Worm (Caenorhabditis elegans): ENCODE data around the gene soap-1.

Gene soap-1

DNA sequence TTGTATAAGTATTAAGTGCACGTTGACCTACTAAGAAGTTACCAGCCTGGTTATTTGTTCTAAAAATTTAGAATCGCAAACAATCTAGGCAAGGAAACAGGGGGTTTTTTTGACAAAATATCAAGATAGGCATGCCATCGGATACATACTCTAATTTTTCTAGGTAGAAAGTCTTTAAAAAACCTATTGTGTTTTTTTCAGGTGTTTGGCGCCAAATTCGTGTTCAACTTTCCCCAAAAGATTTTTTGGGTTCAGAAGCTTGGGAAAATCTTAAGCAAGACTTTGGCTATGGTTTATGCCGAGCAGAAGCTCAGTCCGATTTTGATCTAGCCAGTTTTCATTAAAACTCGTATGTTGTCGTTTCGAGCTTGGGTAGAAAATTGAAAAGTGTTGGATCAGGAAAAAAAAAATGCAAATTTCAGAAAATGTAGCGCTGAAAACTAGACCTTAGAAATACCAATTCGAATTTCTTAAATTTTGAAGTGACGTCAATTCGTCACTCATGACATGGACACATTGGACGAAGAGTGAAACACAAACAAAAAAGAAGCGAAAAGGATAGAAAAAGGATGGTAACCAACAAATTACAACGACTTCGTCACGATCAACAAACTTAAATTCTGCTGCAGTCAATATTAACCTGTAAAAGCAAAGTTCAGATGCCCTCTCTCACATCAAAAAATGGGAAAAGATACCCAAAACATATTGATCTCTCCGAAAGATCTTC is 33.7 kb upstream of the soap-1 start (continued):
- TF ChIP-seq cey-2 (tag; optimal IDR thresholded peaks at IDR 0.05; ENCODE audit: borderline replicate concordance, insufficient read depth): no peak
- TF ChIP-seq Y75B8A.6 (GFP tag; IDR thresholded peaks at IDR 0.05): no peak

DNA sequence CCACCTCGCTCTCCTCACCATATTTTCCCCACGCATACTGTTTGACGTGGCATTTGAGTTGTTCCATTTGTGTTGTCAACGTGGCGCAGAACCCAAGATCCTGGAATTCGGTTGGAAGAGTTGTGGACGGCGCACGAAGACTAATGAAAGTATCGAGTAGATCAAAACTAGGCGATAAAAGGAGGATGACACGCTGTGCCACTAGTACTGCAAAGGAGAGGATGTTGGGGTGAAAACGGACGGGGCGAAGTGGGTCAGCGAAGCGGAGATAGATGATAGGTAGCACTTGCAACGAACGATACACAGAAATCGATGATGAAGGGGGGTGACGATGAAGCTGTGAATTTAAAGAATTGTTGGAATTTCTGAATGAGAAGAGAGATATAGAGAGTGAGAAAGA is 32.2 kb upstream of the soap-1 start, which contains the start of gene C05C8.7:
Gene C05C8.7 (minus strand): TSS at position 100 of the 400 bp plus-strand sequence.
- peak; percentile 21 for TF ChIP-seq mxl-3 (GFP tag; optimal IDR thresholded peaks at IDR 0.05)
- no peak for TF ChIP-seq arid-1 (GFP tag; conservative IDR thresholded peaks at IDR 0.05)
- TF ChIP-seq unc-62 (GFP tag; optimal IDR thresholded peaks at IDR 0.05 in 1 of 2): peak in 1 of 2 experiments; percentile 28
- no peak for TF ChIP-seq unc-62 (tag; optimal IDR thresholded peaks at IDR 0.05)

DNA sequence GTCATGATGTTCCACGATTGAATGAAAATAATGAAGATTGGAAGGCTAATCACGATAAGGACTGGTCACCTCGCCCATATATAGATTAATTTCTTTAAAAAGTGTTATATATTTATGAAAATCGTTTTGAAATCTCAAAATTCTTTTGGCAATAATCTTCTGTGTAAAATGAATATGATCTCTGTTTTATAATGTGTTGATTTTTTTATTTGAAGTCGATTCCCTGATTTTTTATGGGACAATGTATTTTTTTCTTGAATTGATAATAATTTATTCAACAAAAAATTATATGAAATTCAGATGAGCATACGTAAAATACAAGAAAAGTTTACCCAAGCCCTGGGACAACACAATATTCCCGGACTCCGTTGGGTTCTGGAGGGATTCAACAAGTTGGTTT is 24.8 kb upstream of the soap-1 start, which contains the start of gene C05C8.1:
Gene C05C8.1 (plus strand): TSS at position 301 of the 400 bp plus-strand sequence.
- TF ChIP-seq spr-3 (GFP tag; optimal IDR thresholded peaks at IDR 0.05) (no peak), R02D3.7 (tag; optimal IDR thresholded peaks at IDR 0.05) (no peak), lin-13 (GFP tag; optimal IDR thresholded peaks at IDR 0.05) (no peak), cey-2 (tag; optimal IDR thresholded peaks at IDR 0.05; ENCODE audit: borderline replicate concordance, insufficient read depth) (no peak), mdt-29 (GFP tag; IDR thresholded peaks at IDR 0.05) (no peak), ZK546.5 (tag; optimal IDR thresholded peaks at IDR 0.05) (no peak), madf-5 (GFP tag; IDR thresholded peaks at IDR 0.05) (no peak)

DNA sequence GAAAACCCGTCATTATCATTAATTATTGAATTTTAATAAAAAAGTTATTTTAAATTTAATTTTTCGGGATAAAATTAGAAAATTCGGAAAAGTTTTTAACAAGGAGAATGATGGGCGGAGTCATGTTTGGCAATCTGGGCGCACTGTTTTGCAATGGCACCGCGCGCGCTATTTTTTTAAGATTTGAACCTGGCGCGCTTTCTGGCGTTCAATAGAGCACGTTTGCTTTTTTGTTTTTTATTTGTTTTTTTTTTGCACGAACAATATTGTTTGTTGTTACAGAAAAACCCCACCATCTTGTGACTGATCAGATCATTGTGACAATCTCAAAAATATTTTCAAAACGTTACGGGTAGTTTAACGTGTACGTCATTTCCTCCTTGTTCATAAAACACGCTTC is 22.4 kb upstream of the soap-1 start, which contains the start of gene hyls-1:
Gene hyls-1 (plus strand): TSS at position 249 of the 400 bp plus-strand sequence.
- TF ChIP-seq D1046.2 (GFP tag; IDR thresholded peaks at IDR 0.05) (no peak), fkh-10 (GFP tag; optimal IDR thresholded peaks at IDR 0.05) (no peak), nhr-25 (tag; optimal IDR thresholded peaks at IDR 0.05; ENCODE audit: borderline replicate concordance, insufficient read depth) (peak; percentile 69), F37D6.2 (tag; optimal IDR thresholded peaks at IDR 0.05) (peak; percentile 37), mxl-2 (GFP tag; conservative IDR thresholded peaks at IDR 0.05) (no peak), Y105C5A.15 (GFP tag; IDR thresholded peaks at IDR 0.05) (no peak), dmd-8 (GFP tag; IDR thresholded peaks at IDR 0.05) (no peak), hlh-11 (tag; optimal IDR thresholded peaks at IDR 0.05) (peak; percentile 50), aha-1 (tag) (peak; percentile 89), cey-2 (tag; optimal IDR thresholded peaks at IDR 0.05; ENCODE audit: borderline replicate concordance, insufficient read depth) (no peak), sdz-12 (GFP tag; optimal IDR thresholded peaks at IDR 0.05) (no peak), nhr-42 (GFP tag; IDR thresholded peaks at IDR 0.05) (0 out of 2 replicates have a peak, but pooled peaks have one; percentile 37), lin-38 (GFP tag; IDR thresholded peaks at IDR 0.05) (peak; percentile 97), skn-1 (tag; optimal IDR thresholded peaks at IDR 0.05) (no peak), lin-15B (tag; optimal IDR thresholded peaks at IDR 0.05) (peak; percentile 54), hif-1 (tag; optimal IDR thresholded peaks at IDR 0.05) (peak in 1 of 2 experiments; percentile 84), gei-8 (GFP tag; optimal IDR thresholded peaks at IDR 0.05) (no peak), ces-1 (GFP tag; optimal IDR thresholded peaks at IDR 0.05) (no peak), ceh-20 (GFP tag; IDR thresholded peaks at IDR 0.05) (no peak), nhr-28 (tag; optimal IDR thresholded peaks at IDR 0.05) (peak; percentile 53), dpl-1 (GFP tag; optimal IDR thresholded peaks at IDR 0.05) (peak; percentile 93), ceh-62 (tag; optimal IDR thresholded peaks at IDR 0.05) (no peak), dmd-6 (GFP tag; IDR thresholded peaks at IDR 0.05) (peak; percentile 75), nhr-6 (tag; optimal IDR thresholded peaks at IDR 0.05) (peak; percentile 84), mep-1 (tag; optimal IDR thresholded peaks at IDR 0.05) (peak; percentile 89), madf-9 (GFP tag; conservative IDR thresholded peaks at IDR 0.05) (no peak), jun-1 (tag; optimal IDR thresholded peaks at IDR 0.05) (no peak), daf-12 (tag; optimal IDR thresholded peaks at IDR 0.05) (no peak), nhr-77 (tag; optimal IDR thresholded peaks at IDR 0.05) (peak; percentile 71), pqm-1 (tag; optimal IDR thresholded peaks at IDR 0.05) (no peak), lim-7 (GFP tag; IDR thresholded peaks at IDR 0.05) (no peak), fos-1 (tag; optimal IDR thresholded peaks at IDR 0.05) (no peak), tra-1 (GFP tag; IDR thresholded peaks at IDR 0.05) (no peak), Y5F2A.4 (GFP tag; optimal IDR thresholded peaks at IDR 0.05) (no peak)

Measured in whole organism, L4 larva.